Fruit fly (Drosophila melanogaster) whole organism, embryonic: ENCODE results near the gene CG15803.
A peak's percentile ranks its signal among the peaks of the same experiment; 100 is the strongest.

Source experiments
- Antp ChIP-seq: fragments of 200-800 bp; sonication (Bioruptor generic); optimal IDR thresholded peaks from 3 replicates; lab custom pipeline; 2016; ENCODE audit warnings: missing biosample characterization, missing genetic modification characterization
- BEAF-32 ChIP-seq: fragments of 200-800 bp; sonication (Bioruptor generic); optimal IDR thresholded peaks from 3 replicates; lab custom pipeline; 2017; ENCODE audit warnings: missing biosample characterization, missing genetic modification characterization, mild to moderate bottlenecking, moderate library complexity, missing genetic modification reagents
- Blimp-1 ChIP-seq: fragments of 200-800 bp; sonication (Bioruptor generic); optimal IDR thresholded peaks from 3 replicates; lab custom pipeline; 2018; ENCODE audit warnings: missing biosample characterization, missing genetic modification characterization, mild to moderate bottlenecking, moderate library complexity, missing genetic modification reagents
- BtbVII ChIP-seq: fragments of 200-800 bp; sonication (Bioruptor generic); optimal IDR thresholded peaks from 3 replicates; lab custom pipeline; 2017; ENCODE audit warnings: missing biosample characterization, mild to moderate bottlenecking, missing genetic modification characterization
- C15 ChIP-seq: fragments of 200-800 bp; sonication (Bioruptor generic); IDR thresholded peaks from 3 replicates; pipeline ENCODE4 v1.3.6; 2022; ENCODE audit warnings: missing biosample characterization, missing genetic modification characterization
- CG12391 ChIP-seq: fragments of 200-800 bp; sonication (Bioruptor generic); optimal IDR thresholded peaks from 3 replicates; lab custom pipeline; 2018; ENCODE audit warnings: missing biosample characterization, mild to moderate bottlenecking, missing genetic modification characterization, moderate library complexity
- CG13624 ChIP-seq: fragments of 200-800 bp; sonication (Bioruptor generic); optimal IDR thresholded peaks from 2 replicates; lab custom pipeline; 2016; ENCODE audit warnings: missing biosample characterization, missing genetic modification characterization
- CG14965 ChIP-seq: fragments of 200-800 bp; sonication (Bioruptor generic); optimal IDR thresholded peaks from 2 replicates; lab custom pipeline; 2016; ENCODE audit warnings: missing biosample characterization, missing genetic modification characterization, borderline replicate concordance
- CG17186 ChIP-seq: fragments of 200-800 bp; sonication (Bioruptor generic); optimal IDR thresholded peaks from 3 replicates; lab custom pipeline; 2017; ENCODE audit warnings: missing biosample characterization, missing genetic modification reagents, missing genetic modification characterization
- CG30431 ChIP-seq: fragments of 200-800 bp; sonication (Bioruptor generic); optimal IDR thresholded peaks from 2 replicates; lab custom pipeline; 2017; ENCODE audit warnings: missing biosample characterization, missing genetic modification characterization
- CG31441 ChIP-seq: fragments of 200-800 bp; sonication (Bioruptor generic); IDR thresholded peaks from 2 replicates; pipeline ENCODE4 v1.3.6; 2022; ENCODE audit warnings: missing biosample characterization, missing genetic modification characterization
- CG33213 ChIP-seq: fragments of 200-800 bp; sonication (Bioruptor generic); optimal IDR thresholded peaks from 3 replicates; lab custom pipeline; 2016; ENCODE audit warnings: missing biosample characterization, missing genetic modification characterization
- CG34224 ChIP-seq: fragments of 200-800 bp; sonication (Bioruptor generic); IDR thresholded peaks from 3 replicates; pipeline ENCODE4 v1.3.6; 2022; ENCODE audit warnings: missing biosample characterization, missing genetic modification characterization; ENCODE audit not compliant: partially characterized antibody
- CG3726 ChIP-seq: fragments of 200-800 bp; sonication (Bioruptor generic); IDR thresholded peaks from 3 replicates; pipeline ENCODE4, ENCODE4 v1.3.6; 2022; ENCODE audit warnings: missing biosample characterization, missing genetic modification characterization
- CG4328 ChIP-seq: fragments of 200-800 bp; sonication (Bioruptor generic); optimal IDR thresholded peaks from 3 replicates; lab custom pipeline; 2017; ENCODE audit warnings: missing biosample characterization, missing genetic modification reagents, missing genetic modification characterization
- CG7372 ChIP-seq: fragments of 200-800 bp; sonication (Bioruptor generic); IDR thresholded peaks from 2 replicates; pipeline ENCODE4 v1.3.6; 2022; ENCODE audit warnings: missing biosample characterization, missing genetic modification characterization
- CG7928 ChIP-seq: fragments of 200-800 bp; sonication (Bioruptor generic); optimal IDR thresholded peaks from 2 replicates; lab custom pipeline; 2017; ENCODE audit warnings: missing biosample characterization, mild to moderate bottlenecking, missing genetic modification characterization
- CG8281 ChIP-seq: fragments of 200-800 bp; sonication (Bioruptor generic); optimal IDR thresholded peaks from 2 replicates; lab custom pipeline; 2018; ENCODE audit warnings: missing biosample characterization, mild to moderate bottlenecking, missing genetic modification characterization, moderate library complexity
- CG8290 ChIP-seq, 3 experiments: fragments of 200-800 bp; sonication (Bioruptor generic); optimal IDR thresholded peaks; 2 replicates each; lab custom pipeline; 2016 to 2019; ENCODE audit warnings: missing biosample characterization in 3 of 3, missing genetic modification characterization in 3 of 3, mild to moderate bottlenecking in 2 of 3, moderate library complexity in 1 of 3
- D19B ChIP-seq: fragments of 200-800 bp; sonication (Bioruptor generic); optimal IDR thresholded peaks from 2 replicates; lab custom pipeline; 2017; ENCODE audit warnings: missing biosample characterization, mild to moderate bottlenecking, missing genetic modification characterization
- Dad ChIP-seq: fragments of 200-800 bp; sonication (Bioruptor generic); optimal IDR thresholded peaks from 3 replicates; lab custom pipeline; 2016; ENCODE audit warnings: missing biosample characterization, missing genetic modification characterization
- Dek ChIP-seq: fragments of 200-800 bp; sonication (Bioruptor generic); optimal IDR thresholded peaks from 3 replicates; lab custom pipeline; 2019; ENCODE audit warnings: missing biosample characterization, mild to moderate bottlenecking, missing genetic modification characterization, moderate library complexity
- Dref ChIP-seq: fragments of 200-800 bp; sonication (Bioruptor generic); IDR thresholded peaks from 2 replicates; pipeline ENCODE4 v1.3.6; 2022; ENCODE audit warnings: missing biosample characterization, missing genetic modification characterization
- ERR ChIP-seq: fragments of 200-800 bp; sonication (Bioruptor generic); optimal IDR thresholded peaks from 2 replicates; lab custom pipeline; 2016; ENCODE audit warnings: missing biosample characterization, missing genetic modification characterization
- Hr3 ChIP-seq: fragments of 200-800 bp; sonication (Bioruptor generic); optimal IDR thresholded peaks from 3 replicates; lab custom pipeline; 2016; ENCODE audit warnings: missing biosample characterization, missing genetic modification characterization
- Hsf ChIP-seq: fragments of 200-800 bp; sonication (Bioruptor generic); optimal IDR thresholded peaks from 3 replicates; lab custom pipeline; 2016; ENCODE audit warnings: missing biosample characterization, missing genetic modification characterization
- Kr ChIP-seq: fragments of 200-800 bp; sonication (Bioruptor generic); optimal IDR thresholded peaks from 2 replicates; lab custom pipeline; 2017; ENCODE audit warnings: missing biosample characterization, mild to moderate bottlenecking, missing genetic modification characterization
- NfI ChIP-seq: fragments of 200-800 bp; sonication (Bioruptor generic); optimal IDR thresholded peaks from 3 replicates; lab custom pipeline; 2018; ENCODE audit warnings: missing biosample characterization, mild to moderate bottlenecking, missing genetic modification characterization, moderate library complexity
- Ravus ChIP-seq: fragments of 200-800 bp; sonication (Bioruptor generic); IDR thresholded peaks from 2 replicates; pipeline ENCODE4 v1.3.6; 2022; ENCODE audit warnings: missing biosample characterization, missing genetic modification characterization
- Rx ChIP-seq: fragments of 200-800 bp; sonication (Bioruptor generic); IDR thresholded peaks from 2 replicates; pipeline ENCODE4 v1.3.6; 2022; ENCODE audit warnings: missing biosample characterization, missing genetic modification characterization
- Sry-β ChIP-seq: fragments of 200-800 bp; sonication (Bioruptor generic); optimal IDR thresholded peaks from 2 replicates; lab custom pipeline; 2018; ENCODE audit warnings: missing biosample characterization, mild to moderate bottlenecking, missing genetic modification characterization, moderate library complexity
- Vsx1 ChIP-seq: fragments of 200-800 bp; sonication (Bioruptor generic); optimal IDR thresholded peaks from 2 replicates; lab custom pipeline; 2017; ENCODE audit warnings: missing biosample characterization, mild to moderate bottlenecking, missing genetic modification characterization, missing genetic modification reagents
- btn ChIP-seq: fragments of 200-800 bp; sonication (Bioruptor generic); optimal IDR thresholded peaks from 2 replicates; lab custom pipeline; 2016; ENCODE audit warnings: missing biosample characterization, missing genetic modification characterization
- crol ChIP-seq: fragments of 200-800 bp; sonication (Bioruptor generic); IDR thresholded peaks from 2 replicates; pipeline ENCODE4 v1.3.6; 2022; ENCODE audit warnings: missing biosample characterization, missing genetic modification characterization
- en ChIP-seq: fragments of 200-800 bp; sonication (Bioruptor generic); optimal IDR thresholded peaks from 2 replicates; lab custom pipeline; 2016; ENCODE audit warnings: missing biosample characterization, missing genetic modification characterization
- eyg ChIP-seq: fragments of 200-800 bp; sonication (Bioruptor generic); optimal IDR thresholded peaks from 3 replicates; lab custom pipeline; 2016; ENCODE audit warnings: missing biosample characterization, missing genetic modification characterization
- fu2 ChIP-seq: fragments of 200-800 bp; sonication (Bioruptor generic); optimal IDR thresholded peaks from 2 replicates; lab custom pipeline; 2016; ENCODE audit warnings: missing biosample characterization, missing genetic modification characterization
- gro ChIP-seq: fragments of 200-800 bp; sonication (Bioruptor generic); optimal IDR thresholded peaks from 2 replicates; lab custom pipeline; 2016; ENCODE audit warnings: missing biosample characterization, missing genetic modification characterization
- knrl ChIP-seq: fragments of 200-800 bp; sonication (Bioruptor generic); IDR thresholded peaks from 3 replicates; pipeline ENCODE4 v1.3.6; 2022; ENCODE audit warnings: missing biosample characterization, missing genetic modification characterization; ENCODE audit not compliant: partially characterized antibody
- mld ChIP-seq: fragments of 200-800 bp; sonication (Bioruptor generic); IDR thresholded peaks from 3 replicates; pipeline ENCODE4 v1.3.6; 2022; ENCODE audit warnings: missing biosample characterization, missing genetic modification characterization; ENCODE audit not compliant: partially characterized antibody
- odd ChIP-seq: fragments of 200-800 bp; sonication (Bioruptor generic); optimal IDR thresholded peaks from 2 replicates; lab custom pipeline; 2017; ENCODE audit warnings: missing biosample characterization, mild to moderate bottlenecking, missing genetic modification characterization
- pan ChIP-seq, 4 experiments: fragments of >200 bp in 3 of 4; fragments of 200-800 bp in 1 of 4; sonication (Bioruptor generic) in 1 of 4; optimal IDR thresholded peaks in 3 of 4; IDR thresholded peaks in 1 of 4; 2 replicates each; pipeline versions ENCODE4 v1.3.6 to Lab custom; 2017 to 2022; ENCODE audit warnings: missing biosample characterization in 2 of 4, missing genetic modification characterization in 2 of 4, mixed read lengths in 1 of 4
- pb ChIP-seq: fragments of 200-800 bp; sonication (Bioruptor generic); optimal IDR thresholded peaks from 3 replicates; lab custom pipeline; 2016; ENCODE audit warnings: missing biosample characterization, missing genetic modification characterization
- sima ChIP-seq: fragments of 200-800 bp; sonication (Bioruptor generic); optimal IDR thresholded peaks from 2 replicates; lab custom pipeline; 2016; ENCODE audit warnings: missing biosample characterization, missing genetic modification characterization
- stwl ChIP-seq: fragments of 200-800 bp; sonication (Bioruptor generic); optimal IDR thresholded peaks from 3 replicates; lab custom pipeline; 2018; ENCODE audit warnings: missing biosample characterization, mild to moderate bottlenecking, missing genetic modification characterization, moderate library complexity
- toy ChIP-seq: fragments of 200-800 bp; sonication (Bioruptor generic); IDR thresholded peaks from 2 replicates; pipeline ENCODE4 v1.3.6; 2022; ENCODE audit warnings: missing biosample characterization, missing genetic modification characterization
- ttk ChIP-seq: fragments of 200-800 bp; sonication (Bioruptor generic); IDR thresholded peaks from 2 replicates; pipeline ENCODE4 v2.1.2; 2022; ENCODE audit warnings: missing biosample characterization, missing genetic modification characterization
- unc-4 ChIP-seq: fragments of 200-800 bp; sonication (Bioruptor generic); IDR thresholded peaks from 2 replicates; pipeline ENCODE4 v1.3.6; 2022; ENCODE audit warnings: missing biosample characterization, missing genetic modification characterization; ENCODE audit not compliant: partially characterized antibody
- vfl ChIP-seq: fragments of 200-800 bp; sonication (Bioruptor generic); optimal IDR thresholded peaks from 2 replicates; lab custom pipeline; 2016; ENCODE audit warnings: missing biosample characterization, missing genetic modification characterization

The CG15803 gene

dm6 chr3R:18311368-18311919 is 49.1 kb downstream of the CG15803 start (continued):
- no peak for TF ChIP-seq CG13624 (GFP tag; lab: Kevin White, UChicago)
- no peak for TF ChIP-seq unc-4 (GFP tag; lab: Robert Waterston, UW)
- no peak for TF ChIP-seq Dad
- TF ChIP-seq Dek (tag; lab: Kevin White, UChicago), result peak; percentile 27
- TF ChIP-seq toy (GFP tag; lab: Robert Waterston, UW), result no peak
- no peak for TF ChIP-seq Ravus (GFP tag; lab: Robert Waterston, UW)
- TF ChIP-seq pan (optimal IDR thresholded peaks at IDR 0.05; lab: Kevin White, UChicago), result no peak
- TF ChIP-seq pan (GFP tag; optimal IDR thresholded peaks at IDR 0.05 in 1 of 2, IDR thresholded peaks at IDR 0.05 in 1 of 2), result peak in 1 of 2 experiments; percentile 14
- peak; percentile 39 for TF ChIP-seq CG4328 (GFP tag; lab: Kevin White, UChicago)
- no peak for TF ChIP-seq CG7928
- peak; percentile 23 for TF ChIP-seq Sry-β (GFP tag; lab: Kevin White, UChicago)
- peak; percentile 2 for TF ChIP-seq Vsx1
- peak; percentile 52 for TF ChIP-seq Kr (GFP tag; lab: Kevin White, UChicago)
- TF ChIP-seq CG34224 (GFP tag; lab: Robert Waterston, UW), result no peak
- no peak for TF ChIP-seq CG8290 (GFP tag; optimal IDR thresholded peaks at IDR 0.05; lab: Kevin White, UChicago)
- peak; percentile 47 to 71 for TF ChIP-seq CG8290 (tag; optimal IDR thresholded peaks at IDR 0.05; lab: Kevin White, UChicago)
- no peak for TF ChIP-seq Dref (GFP tag; lab: Robert Waterston, UW)
- TF ChIP-seq BtbVII (GFP tag; lab: Kevin White, UChicago), result peak; percentile 39
- peak; percentile 100 for TF ChIP-seq crol (GFP tag; lab: Robert Waterston, UW)
- no peak for TF ChIP-seq C15 (GFP tag; lab: Robert Waterston, UW)
- TF ChIP-seq Antp (GFP tag; lab: Kevin White, UChicago), result peak; percentile 24
- peak; percentile 24 for TF ChIP-seq CG8281 (tag; lab: Kevin White, UChicago)
- TF ChIP-seq sima (GFP tag; lab: Kevin White, UChicago), result no peak
- peak; percentile 81 for TF ChIP-seq CG12391 (tag; lab: Kevin White, UChicago)
- peak; percentile 27 for TF ChIP-seq CG30431 (GFP tag; lab: Kevin White, UChicago)
- TF ChIP-seq Hsf (GFP tag; lab: Kevin White, UChicago), result no peak
- TF ChIP-seq CG14965 (GFP tag; lab: Kevin White, UChicago), result peak; percentile 27
- peak; percentile 4 for TF ChIP-seq Hr3 (GFP tag; lab: Kevin White, UChicago)
- peak; percentile 67 for TF ChIP-seq Blimp-1 (GFP tag; lab: Kevin White, UChicago)
- peak; percentile 15 for TF ChIP-seq NfI
- TF ChIP-seq CG17186 (GFP tag; lab: Kevin White, UChicago), result peak; percentile 44
- peak; percentile 60 for TF ChIP-seq Rx (GFP tag; lab: Robert Waterston, UW)
- TF ChIP-seq knrl (GFP tag; lab: Robert Waterston, UW), result 0 out of 3 replicates have a peak, but pooled peaks have one; percentile 35
- TF ChIP-seq en, result no peak
- no peak for TF ChIP-seq CG7372 (GFP tag; lab: Robert Waterston, UW)
- TF ChIP-seq pb (GFP tag; lab: Kevin White, UChicago), result peak; percentile 58
- TF ChIP-seq D19B (GFP tag; lab: Kevin White, UChicago), result no peak
- no peak for TF ChIP-seq ERR (GFP tag; lab: Kevin White, UChicago)
- TF ChIP-seq gro (GFP tag; lab: Kevin White, UChicago), result no peak
- peak; percentile 83 for TF ChIP-seq CG31441 (GFP tag; lab: Robert Waterston, UW)
- no peak for TF ChIP-seq fu2
- TF ChIP-seq BEAF-32 (GFP tag; lab: Kevin White, UChicago), result no peak
- peak; percentile 83 for TF ChIP-seq ttk (GFP tag; lab: Robert Waterston, UW)
- TF ChIP-seq CG3726 (GFP tag; lab: Robert Waterston, UW), result no peak
- no peak for TF ChIP-seq mld (GFP tag; lab: Robert Waterston, UW)
- TF ChIP-seq odd, result peak; percentile 32
- no peak for TF ChIP-seq vfl (GFP tag; lab: Kevin White, UChicago)
- no peak for TF ChIP-seq btn (GFP tag; lab: Kevin White, UChicago)
- peak; percentile 26 for TF ChIP-seq eyg (GFP tag; lab: Kevin White, UChicago)
- TF ChIP-seq stwl (tag; lab: Kevin White, UChicago), result no peak
- TF ChIP-seq CG33213 (GFP tag; lab: Kevin White, UChicago), result peak; percentile 8
